Worm (Caenorhabditis elegans) whole organism, L2 larva: ENCODE results near the gene ZK1236.5.

Experiments
- R02D3.7 ChIP-seq: fragments of 150-350 bp; optimal IDR thresholded peaks from 2 replicates; lab custom pipeline; 2014; ENCODE audit warnings: missing biosample characterization, missing genetic modification characterization
- Y55F3AM.14 ChIP-seq: fragments of 200-800 bp; sonication (Bioruptor generic); optimal IDR thresholded peaks from 2 replicates; lab custom pipeline; 2018; ENCODE audit warnings: mild to moderate bottlenecking, missing genetic modification characterization, missing compliant biosample characterization
- alr-1 ChIP-seq: fragments of 150-350 bp; optimal IDR thresholded peaks from 2 replicates; lab custom pipeline; 2014; ENCODE audit warnings: missing biosample characterization, missing genetic modification characterization
- aly-2 ChIP-seq: fragments of 150-350 bp; optimal IDR thresholded peaks from 2 replicates; lab custom pipeline; 2014; ENCODE audit warnings: missing biosample characterization, missing genetic modification characterization
- ama-1 ChIP-seq: fragments of 150-350 bp; optimal IDR thresholded peaks from 2 replicates; lab custom pipeline; 2018; ENCODE audit warnings: inconsistent platforms
- blmp-1 ChIP-seq: sonication (generic microtip); optimal IDR thresholded peaks from 2 replicates; lab custom pipeline; 2017; ENCODE audit warnings: missing genetic modification characterization, mild to moderate bottlenecking, missing compliant biosample characterization, antibody characterized with exemption, moderate library complexity; ENCODE audit not compliant: insufficient read depth
- ceh-16 ChIP-seq: fragments of 150-350 bp; optimal IDR thresholded peaks from 2 replicates; lab custom pipeline; 2014; ENCODE audit warnings: missing biosample characterization, missing genetic modification characterization
- ceh-82 ChIP-seq: fragments of 150-350 bp; optimal IDR thresholded peaks from 2 replicates; lab custom pipeline; 2014; ENCODE audit warnings: missing biosample characterization, missing genetic modification characterization
- crh-2 ChIP-seq: sonication (generic microtip); optimal IDR thresholded peaks from 2 replicates; lab custom pipeline; 2017; ENCODE audit warnings: missing biosample characterization, missing genetic modification characterization
- dmd-4 ChIP-seq: sonication (generic microtip); optimal IDR thresholded peaks from 2 replicates; lab custom pipeline; 2017; ENCODE audit warnings: missing biosample characterization, missing genetic modification characterization
- egl-27 ChIP-seq: sonication (generic microtip); optimal IDR thresholded peaks from 3 replicates; lab custom pipeline; 2017; ENCODE audit warnings: missing biosample characterization, missing genetic modification reagents, missing genetic modification characterization
- elt-3 ChIP-seq: sonication (generic microtip); optimal IDR thresholded peaks from 2 replicates; lab custom pipeline; 2017; ENCODE audit warnings: missing biosample characterization, missing genetic modification characterization
- fos-1 ChIP-seq: fragments of 150-350 bp; optimal IDR thresholded peaks from 2 replicates; lab custom pipeline; 2014; ENCODE audit warnings: missing biosample characterization, missing genetic modification characterization
- gmeb-1 ChIP-seq: fragments of 150-350 bp; optimal IDR thresholded peaks from 2 replicates; lab custom pipeline; 2014; ENCODE audit warnings: missing biosample characterization, missing genetic modification characterization
- lin-11 ChIP-seq: fragments of 150-350 bp; sonication (generic microtip); optimal IDR thresholded peaks from 2 replicates; lab custom pipeline; 2014; ENCODE audit warnings: missing biosample characterization, missing genetic modification characterization, inconsistent platforms, mixed read lengths
- lin-13 ChIP-seq: fragments of 150-350 bp; optimal IDR thresholded peaks from 2 replicates; lab custom pipeline; 2014; ENCODE audit warnings: missing biosample characterization, missing genetic modification reagents, missing genetic modification characterization
- lin-39 ChIP-seq: fragments of 150-350 bp; optimal IDR thresholded peaks from 2 replicates; lab custom pipeline; 2014; ENCODE audit warnings: missing biosample characterization, missing genetic modification reagents, missing genetic modification characterization
- mab-5 ChIP-seq: fragments of 150-350 bp; optimal IDR thresholded peaks from 2 replicates; lab custom pipeline; 2014; ENCODE audit warnings: missing biosample characterization, missing genetic modification characterization
- mbf-1 ChIP-seq: sonication (generic microtip); optimal IDR thresholded peaks from 2 replicates; lab custom pipeline; 2017; ENCODE audit warnings: missing biosample characterization, missing genetic modification characterization
- mdl-1 ChIP-seq, 2 experiments: fragments of 150-350 bp in 1 of 2; sonication (generic microtip) in 1 of 2; optimal IDR thresholded peaks; 2 replicates each; lab custom pipeline; 2017; ENCODE audit warnings: missing biosample characterization in 2 of 2, missing genetic modification characterization in 2 of 2
- nhr-10 ChIP-seq: sonication (generic microtip); optimal IDR thresholded peaks from 2 replicates; lab custom pipeline; 2017; ENCODE audit warnings: missing biosample characterization, missing genetic modification characterization
- nhr-11 ChIP-seq: fragments of 150-350 bp; optimal IDR thresholded peaks from 2 replicates; lab custom pipeline; 2014; ENCODE audit warnings: missing biosample characterization, missing genetic modification characterization
- nhr-12 ChIP-seq: fragments of 150-350 bp; optimal IDR thresholded peaks from 2 replicates; lab custom pipeline; 2014; ENCODE audit warnings: missing biosample characterization, missing genetic modification characterization
- nhr-129 ChIP-seq: fragments of 150-350 bp; optimal IDR thresholded peaks from 2 replicates; lab custom pipeline; 2014; ENCODE audit warnings: missing biosample characterization, missing genetic modification characterization
- nhr-23 ChIP-seq: fragments of 150-350 bp; optimal IDR thresholded peaks from 2 replicates; lab custom pipeline; 2014; ENCODE audit warnings: missing biosample characterization, missing genetic modification reagents, missing genetic modification characterization
- nhr-237 ChIP-seq: fragments of 150-350 bp; optimal IDR thresholded peaks from 2 replicates; lab custom pipeline; 2014; ENCODE audit warnings: missing biosample characterization, missing genetic modification characterization
- nhr-25 ChIP-seq: fragments of 150-350 bp; sonication (generic microtip); optimal IDR thresholded peaks from 3 replicates; lab custom pipeline; 2014; ENCODE audit warnings: missing biosample characterization, missing genetic modification characterization
- nhr-6 ChIP-seq: fragments of 150-350 bp; optimal IDR thresholded peaks from 2 replicates; lab custom pipeline; 2014; ENCODE audit warnings: missing biosample characterization, missing genetic modification characterization
- nhr-77 ChIP-seq: fragments of 150-350 bp; optimal IDR thresholded peaks from 2 replicates; lab custom pipeline; 2014; ENCODE audit warnings: missing biosample characterization, missing genetic modification characterization
- sem-4 ChIP-seq: fragments of 150-350 bp; optimal IDR thresholded peaks from 2 replicates; lab custom pipeline; 2014; ENCODE audit warnings: missing biosample characterization, missing genetic modification reagents, missing genetic modification characterization
- skn-1 ChIP-seq: sonication (generic microtip); optimal IDR thresholded peaks from 2 replicates; lab custom pipeline; 2017; ENCODE audit warnings: missing biosample characterization, missing genetic modification characterization
- sma-3 ChIP-seq: sonication (generic microtip); optimal IDR thresholded peaks from 2 replicates; lab custom pipeline; 2016; ENCODE audit warnings: missing genetic modification reagents, missing genetic modification characterization, missing compliant biosample characterization
- sma-9 ChIP-seq, 2 experiments: fragments of 150-350 bp in 1 of 2; sonication (generic microtip) in 1 of 2; optimal IDR thresholded peaks; 2 replicates each; lab custom pipeline; 2014 to 2016; ENCODE audit warnings: missing genetic modification characterization in 2 of 2, mild to moderate bottlenecking in 1 of 2, missing biosample characterization in 1 of 2, missing compliant biosample characterization in 1 of 2, missing genetic modification reagents in 1 of 2, moderate library complexity in 1 of 2
- snpc-4 ChIP-seq: fragments of 150-350 bp; optimal IDR thresholded peaks from 2 replicates; lab custom pipeline; 2014; ENCODE audit warnings: missing biosample characterization, missing genetic modification characterization
- unc-39 ChIP-seq: fragments of 150-350 bp; optimal IDR thresholded peaks from 2 replicates; lab custom pipeline; 2014; ENCODE audit warnings: missing biosample characterization, missing genetic modification characterization
- unc-55 ChIP-seq: fragments of 150-350 bp; sonication (generic microtip); optimal IDR thresholded peaks from 3 replicates; lab custom pipeline; 2014; ENCODE audit warnings: missing biosample characterization, missing genetic modification reagents, missing genetic modification characterization
- unc-62 ChIP-seq: fragments of 150-350 bp; optimal IDR thresholded peaks from 2 replicates; lab custom pipeline; 2014; ENCODE audit warnings: missing biosample characterization, missing genetic modification reagents, missing genetic modification characterization
- zag-1 ChIP-seq: fragments of 150-350 bp; optimal IDR thresholded peaks from 2 replicates; lab custom pipeline; 2014; ENCODE audit warnings: missing biosample characterization, missing genetic modification characterization
- ztf-1 ChIP-seq: fragments of 200-800 bp; sonication (Bioruptor generic); conservative IDR thresholded peaks from 2 replicates; pipeline ENCODE4 v1.3.6; 2022; ENCODE audit warnings: missing genetic modification characterization, missing compliant biosample characterization
- ztf-11 ChIP-seq: sonication (generic microtip); optimal IDR thresholded peaks from 2 replicates; lab custom pipeline; 2017; ENCODE audit warnings: missing biosample characterization, missing genetic modification characterization
- ztf-4 ChIP-seq: fragments of 150-350 bp; optimal IDR thresholded peaks from 2 replicates; lab custom pipeline; 2014; ENCODE audit warnings: missing biosample characterization, missing genetic modification characterization

ZK1236.5 gene

ce11 chrIII:8417192-8417967 is 14.6 kb downstream of the ZK1236.5 start (continued):
- no peak for TF ChIP-seq dmd-4 (tag; lab: Kevin White, UChicago)
- TF ChIP-seq lin-11 (tag; lab: Kevin White, UChicago), result peak; percentile 94
- peak; percentile 90 for TF ChIP-seq lin-39 (tag; lab: Kevin White, UChicago)
- no peak for TF ChIP-seq nhr-11
- no peak for TF ChIP-seq nhr-77 (tag; lab: Kevin White, UChicago)
- peak; percentile 88 for TF ChIP-seq fos-1 (tag; lab: Kevin White, UChicago)

ce11 chrIII:8416871-8417191 is 15.2 kb downstream of the ZK1236.5 start:
- TF ChIP-seq mab-5 (tag; lab: Kevin White, UChicago), result no peak
- no peak for TF ChIP-seq ceh-82 (tag; lab: Kevin White, UChicago)
- TF ChIP-seq nhr-25, result no peak
- no peak for TF ChIP-seq lin-13 (GFP tag; lab: Kevin White, UChicago)
- TF ChIP-seq ztf-4 (tag; lab: Kevin White, UChicago), result no peak
- TF ChIP-seq lin-11 (tag; lab: Kevin White, UChicago), result no peak
- no peak for TF ChIP-seq sem-4
- TF ChIP-seq ztf-11 (tag; lab: Kevin White, UChicago), result no peak
- TF ChIP-seq nhr-6 (tag; lab: Kevin White, UChicago), result no peak
- no peak for TF ChIP-seq elt-3
- no peak for TF ChIP-seq fos-1 (tag; lab: Kevin White, UChicago)
- TF ChIP-seq egl-27 (tag; lab: Kevin White, UChicago), result no peak
- no peak for TF ChIP-seq sma-9 (GFP tag; optimal IDR thresholded peaks at IDR 0.05; lab: Kevin White, UChicago)
- TF ChIP-seq sma-9 (tag; optimal IDR thresholded peaks at IDR 0.05; lab: Kevin White, UChicago), result no peak
- TF ChIP-seq gmeb-1, result no peak
- TF ChIP-seq aly-2 (tag; lab: Kevin White, UChicago), result no peak
- TF ChIP-seq mbf-1 (tag; lab: Kevin White, UChicago), result no peak
- TF ChIP-seq Y55F3AM.14 (GFP tag; lab: Kevin White, UChicago), result no peak
- TF ChIP-seq crh-2, result no peak
- TF ChIP-seq ceh-16 (tag; lab: Kevin White, UChicago), result no peak

- TF ChIP-seq aly-2 (tag; lab: Kevin White, UChicago), result no peak
- TF ChIP-seq dmd-4 (tag; lab: Kevin White, UChicago), result no peak
- TF ChIP-seq ama-1 (lab: Kevin White, UChicago), result no peak
- TF ChIP-seq R02D3.7 (tag; lab: Kevin White, UChicago), result no peak
- TF ChIP-seq fos-1 (tag; lab: Kevin White, UChicago), result no peak
- TF ChIP-seq nhr-129 (tag; lab: Kevin White, UChicago), result no peak
- TF ChIP-seq alr-1 (tag; lab: Kevin White, UChicago), result no peak
- no peak for TF ChIP-seq sem-4
- TF ChIP-seq ztf-11 (tag; lab: Kevin White, UChicago), result no peak
- TF ChIP-seq unc-39 (tag; lab: Kevin White, UChicago), result no peak
- TF ChIP-seq nhr-23, result no peak
- no peak for TF ChIP-seq nhr-237 (tag; lab: Kevin White, UChicago)
- TF ChIP-seq mab-5 (tag; lab: Kevin White, UChicago), result no peak
- TF ChIP-seq ztf-1 (GFP tag; lab: Robert Waterston, UW), result no peak
- no peak for TF ChIP-seq sma-9 (GFP tag; optimal IDR thresholded peaks at IDR 0.05; lab: Kevin White, UChicago)
- no peak for TF ChIP-seq sma-9 (tag; optimal IDR thresholded peaks at IDR 0.05; lab: Kevin White, UChicago)
These were observed 18.5 kb downstream of the ZK1236.5 start for ce11 chrIII:8413501-8413900.

ce11 chrIII:8411976-8412375 is 20.0 kb downstream of the ZK1236.5 start:
- no peak for TF ChIP-seq nhr-10 (tag; lab: Kevin White, UChicago)
- peak; percentile 91 for TF ChIP-seq unc-55 (GFP tag; lab: Kevin White, UChicago)
- no peak for TF ChIP-seq unc-39 (tag; lab: Kevin White, UChicago)
- TF ChIP-seq sma-3 (GFP tag; lab: Kevin White, UChicago), result peak; percentile 36
- TF ChIP-seq sem-4, result peak; percentile 66
- TF ChIP-seq egl-27 (tag; lab: Kevin White, UChicago), result peak; percentile 28
- TF ChIP-seq dmd-4 (tag; lab: Kevin White, UChicago), result no peak
- peak; percentile 47 for TF ChIP-seq gmeb-1
- TF ChIP-seq zag-1 (tag; lab: Kevin White, UChicago), result peak; percentile 84
- TF ChIP-seq ceh-82 (tag; lab: Kevin White, UChicago), result no peak
- no peak for TF ChIP-seq nhr-77 (tag; lab: Kevin White, UChicago)
- TF ChIP-seq R02D3.7 (tag; lab: Kevin White, UChicago), result no peak
- TF ChIP-seq ztf-4 (tag; lab: Kevin White, UChicago), result no peak
- peak; percentile 86 for TF ChIP-seq fos-1 (tag; lab: Kevin White, UChicago)
- peak; percentile 91 for TF ChIP-seq crh-2
- no peak for TF ChIP-seq nhr-237 (tag; lab: Kevin White, UChicago)
- TF ChIP-seq nhr-6 (tag; lab: Kevin White, UChicago), result peak; percentile 49
- no peak for TF ChIP-seq lin-39 (tag; lab: Kevin White, UChicago)
- peak; percentile 57 for TF ChIP-seq mab-5 (tag; lab: Kevin White, UChicago)
- TF ChIP-seq Y55F3AM.14 (GFP tag; lab: Kevin White, UChicago), result peak; percentile 62
- peak in 1 of 2 experiments; percentile 28 for TF ChIP-seq mdl-1 (tag; optimal IDR thresholded peaks at IDR 0.05; lab: Kevin White, UChicago)
- peak; percentile 44 for TF ChIP-seq sma-9 (GFP tag; optimal IDR thresholded peaks at IDR 0.05; lab: Kevin White, UChicago)
- TF ChIP-seq sma-9 (tag; optimal IDR thresholded peaks at IDR 0.05; lab: Kevin White, UChicago), result no peak
- TF ChIP-seq aly-2 (tag; lab: Kevin White, UChicago), result no peak
- peak; percentile 25 for TF ChIP-seq blmp-1 (tag; lab: Kevin White, UChicago)
- peak; percentile 8 for TF ChIP-seq skn-1 (tag; lab: Kevin White, UChicago)
- TF ChIP-seq unc-62 (GFP tag; lab: Kevin White, UChicago), result no peak
- no peak for TF ChIP-seq ceh-16 (tag; lab: Kevin White, UChicago)
- TF ChIP-seq lin-11 (tag; lab: Kevin White, UChicago), result peak; percentile 20
- no peak for TF ChIP-seq nhr-12
- TF ChIP-seq snpc-4 (tag; lab: Kevin White, UChicago), result peak; percentile 33
- TF ChIP-seq nhr-11, result no peak
- peak; percentile 38 for TF ChIP-seq ama-1 (lab: Kevin White, UChicago)
